Worm (Caenorhabditis elegans): ENCODE measurements around the gene ttbk-2.2.
"Not testable (repeated sequence)": the region's sequence is repeated elsewhere in the genome, so short reads cannot be mapped to it uniquely, and the experiment has no call there.

The ttbk-2.2 gene

DNA sequence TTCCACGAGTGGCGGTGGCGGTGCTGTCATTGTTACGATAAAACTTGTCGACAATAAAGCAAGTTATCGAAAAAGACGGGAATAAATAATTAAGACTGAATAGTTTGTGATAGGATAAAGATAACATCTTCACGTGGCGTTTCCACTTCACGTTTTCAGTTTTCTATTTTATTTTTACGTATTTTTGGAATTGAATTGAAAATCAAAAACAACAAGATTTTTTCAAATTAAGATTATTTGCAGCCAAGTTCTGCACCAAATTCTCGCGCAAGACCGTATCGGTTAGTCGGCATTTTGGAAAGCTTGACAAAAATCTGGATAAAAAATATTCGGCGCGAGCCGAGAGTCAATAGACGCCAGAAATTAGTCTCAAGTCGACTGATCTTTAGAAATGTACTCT, at the start of gene ttbk-2.2:
TSS of gene ttbk-2.2 (minus strand) at position 101 of the 400 bp plus-strand sequence.
- TF ChIP-seq aly-2 (tag; optimal IDR thresholded peaks at IDR 0.05); nhr-237 (tag; optimal IDR thresholded peaks at IDR 0.05); ama-1 (optimal IDR thresholded peaks at IDR 0.05): not testable (repeated sequence)

DNA sequence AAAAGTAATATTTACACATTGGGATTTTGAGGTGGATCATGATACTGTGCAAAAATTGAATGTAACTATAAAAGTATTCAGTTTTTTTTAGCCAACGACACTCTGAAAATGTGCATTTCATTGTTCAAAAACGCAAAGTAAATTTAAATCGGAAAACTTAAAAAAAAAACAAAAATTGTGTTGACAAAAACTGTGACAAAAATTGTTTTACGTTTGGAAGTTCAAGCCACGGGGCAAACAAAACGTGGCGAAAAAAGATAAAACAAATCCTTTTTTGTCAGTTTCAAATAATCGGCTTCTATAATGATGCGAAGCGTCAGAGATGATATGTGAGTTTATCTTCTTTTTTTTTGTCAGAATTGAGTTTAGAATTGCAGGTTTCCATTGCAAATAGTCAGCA, 44.7 kb upstream of the ttbk-2.2 start, which contains the start of gene AC7.3:
TSS of gene AC7.3 (plus strand) at position 301 of the 400 bp plus-strand sequence.
- TF ChIP-seq elt-3 (tag; optimal IDR thresholded peaks at IDR 0.05) (no peak), nhr-43 (tag; optimal IDR thresholded peaks at IDR 0.05; ENCODE audit: poor library complexity, severe bottlenecking) (no peak), egl-5 (tag; optimal IDR thresholded peaks at IDR 0.05) (no peak), pha-4 (tag; optimal IDR thresholded peaks at IDR 0.05) (no peak), tbx-2 (tag; optimal IDR thresholded peaks at IDR 0.05) (no peak), hmg-11 (tag; optimal IDR thresholded peaks at IDR 0.05) (no peak), elt-1 (tag; optimal IDR thresholded peaks at IDR 0.05) (no peak), eor-1 (tag; optimal IDR thresholded peaks at IDR 0.05) (no peak), unc-39 (tag; optimal IDR thresholded peaks at IDR 0.05) (no peak), fos-1 (tag; optimal IDR thresholded peaks at IDR 0.05) (no peak), mml-1 (tag; optimal IDR thresholded peaks at IDR 0.05) (no peak), ama-1 (optimal IDR thresholded peaks at IDR 0.05) (no peak), lsy-12 (tag; optimal IDR thresholded peaks at IDR 0.05) (no peak)

DNA sequence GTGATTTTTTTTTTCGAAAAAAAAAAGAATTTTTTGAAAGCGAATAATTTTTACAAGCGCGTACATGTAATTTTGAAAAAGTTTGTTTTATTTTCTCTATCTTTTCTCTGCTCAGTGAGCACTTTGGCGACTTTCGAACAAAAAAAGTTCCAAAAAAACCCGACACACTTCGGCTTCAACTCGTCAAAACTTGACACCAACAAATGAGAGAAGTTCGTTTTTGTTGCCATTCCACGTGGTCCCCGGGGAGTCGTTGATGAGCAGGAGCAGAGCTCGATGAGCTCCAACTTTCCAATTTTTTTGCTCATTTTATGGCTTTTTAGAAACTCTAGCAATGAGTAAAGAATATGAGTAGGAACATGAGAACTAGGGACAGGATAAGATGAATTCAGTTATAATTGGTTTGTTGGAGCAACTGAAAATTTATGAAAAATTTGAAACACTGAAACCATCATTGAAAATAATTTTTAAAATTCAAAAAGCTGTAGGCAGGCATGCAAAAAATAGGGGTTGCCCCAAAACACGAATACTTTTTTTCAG, 43.7 kb upstream of the ttbk-2.2 start:
- TF ChIP-seq lin-39 (tag; optimal IDR thresholded peaks at IDR 0.05) (peak; percentile 12), egl-5 (tag; optimal IDR thresholded peaks at IDR 0.05) (peak; percentile 28), pha-4 (tag; optimal IDR thresholded peaks at IDR 0.05) (no peak)

DNA sequence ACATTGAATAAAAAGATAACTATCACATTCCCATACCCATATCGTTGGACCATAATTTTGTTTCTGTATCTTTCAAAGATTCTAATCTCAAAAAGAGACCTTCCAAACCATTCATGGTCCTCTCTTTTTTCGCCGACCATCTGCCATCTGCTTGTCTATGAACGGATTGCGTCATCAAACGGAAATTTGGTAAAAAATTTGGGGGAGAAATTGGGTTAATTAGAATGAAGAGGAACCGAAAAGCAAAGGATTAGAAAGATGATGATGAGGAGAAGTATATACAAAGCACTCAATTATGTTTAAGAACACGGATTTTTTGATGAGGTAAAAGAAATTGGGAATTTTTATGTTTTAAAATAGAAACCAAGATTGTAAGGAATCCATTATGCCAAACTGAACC, 43.2 kb upstream of the ttbk-2.2 start:
- no peak for TF ChIP-seq nhr-237 (tag; optimal IDR thresholded peaks at IDR 0.05)
- no peak for TF ChIP-seq elt-2 (tag; optimal IDR thresholded peaks at IDR 0.05)
- TF ChIP-seq nfya-1 (tag; optimal IDR thresholded peaks at IDR 0.05; ENCODE audit: insufficient read depth), result no peak
- TF ChIP-seq nhr-67 (tag; optimal IDR thresholded peaks at IDR 0.05), result no peak
- no peak for TF ChIP-seq nhr-77 (tag; optimal IDR thresholded peaks at IDR 0.05)
- TF ChIP-seq zag-1 (tag; optimal IDR thresholded peaks at IDR 0.05), result no peak
- no peak for TF ChIP-seq ceh-9 (tag; optimal IDR thresholded peaks at IDR 0.05)
- no peak for TF ChIP-seq lin-39 (tag; optimal IDR thresholded peaks at IDR 0.05)
- no peak for TF ChIP-seq fos-1 (tag; optimal IDR thresholded peaks at IDR 0.05)
- no peak for TF ChIP-seq unc-62 (GFP tag; optimal IDR thresholded peaks at IDR 0.05)
- TF ChIP-seq ceh-28 (tag; optimal IDR thresholded peaks at IDR 0.05), result no peak
- TF ChIP-seq ztf-4 (tag; optimal IDR thresholded peaks at IDR 0.05), result no peak
- TF ChIP-seq nhr-11 (tag; optimal IDR thresholded peaks at IDR 0.05), result no peak

DNA sequence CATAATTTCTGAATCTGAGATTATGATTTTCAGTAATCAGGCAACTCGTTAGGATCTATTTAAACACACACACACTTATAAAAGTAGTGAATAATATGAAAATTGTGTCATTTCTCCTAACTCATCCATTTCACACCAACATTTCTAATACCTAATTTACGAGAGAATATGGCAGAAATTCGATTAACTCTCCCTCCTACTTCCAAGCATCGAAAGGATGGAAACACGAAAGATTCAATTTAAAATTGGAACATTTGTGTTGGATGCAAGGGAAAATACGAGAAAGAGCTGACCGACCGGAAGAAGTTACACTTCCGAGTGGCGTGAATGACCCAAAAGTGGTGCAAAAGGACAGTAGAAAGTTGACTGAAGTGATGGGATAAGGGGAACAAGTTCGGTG, 42.2 kb upstream of the ttbk-2.2 start:
- TF ChIP-seq lin-39 (tag; optimal IDR thresholded peaks at IDR 0.05), result no peak
- no peak for TF ChIP-seq ceh-9 (tag; optimal IDR thresholded peaks at IDR 0.05)
- TF ChIP-seq egl-27 (tag; optimal IDR thresholded peaks at IDR 0.05), result no peak
- TF ChIP-seq nhr-25 (tag; optimal IDR thresholded peaks at IDR 0.05), result no peak

DNA sequence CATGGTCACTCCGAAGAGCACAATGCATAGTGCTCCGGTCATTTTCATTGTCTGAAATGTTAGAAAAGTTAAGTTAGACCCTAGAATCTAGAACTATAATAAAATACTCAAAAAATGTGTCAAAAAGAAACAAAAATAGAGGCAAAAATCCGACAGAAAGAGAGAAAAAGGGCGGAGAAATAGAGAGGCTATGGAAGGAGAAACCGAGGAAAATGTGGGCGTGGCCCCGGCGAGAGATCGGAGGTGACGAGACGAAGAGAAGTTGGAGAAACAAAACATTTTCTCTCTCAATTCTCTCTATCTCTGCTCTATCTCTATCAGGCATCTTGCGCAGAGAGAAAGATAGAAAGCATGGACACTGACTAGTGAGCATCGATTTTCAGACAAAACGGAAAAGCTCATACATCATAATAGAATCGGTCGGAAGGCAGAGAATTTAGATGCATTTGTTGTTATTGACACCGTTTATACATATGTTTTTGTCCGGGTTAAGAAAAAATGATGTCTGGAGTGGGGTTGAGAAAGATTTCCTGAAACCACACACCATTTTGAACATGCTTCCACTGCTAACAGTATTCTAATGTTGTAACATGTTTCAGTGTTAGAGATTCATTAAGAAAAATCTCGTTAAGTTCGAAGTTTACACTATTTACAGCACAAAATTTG, 36.6 kb upstream of the ttbk-2.2 start, which contains the start of gene C02B10.3:
TSS of gene C02B10.3 (minus strand) at position 51 of the 666 bp plus-strand sequence.
- TF ChIP-seq nfya-1 (tag; optimal IDR thresholded peaks at IDR 0.05; ENCODE audit: insufficient read depth) (peak; percentile 72), lin-39 (tag; optimal IDR thresholded peaks at IDR 0.05) (peak; percentile 42), nhr-23 (tag; optimal IDR thresholded peaks at IDR 0.05) (no peak), elt-2 (tag; optimal IDR thresholded peaks at IDR 0.05) (no peak), fkh-10 (GFP tag; optimal IDR thresholded peaks at IDR 0.05) (peak; percentile 67), pha-4 (tag; optimal IDR thresholded peaks at IDR 0.05) (peak; percentile 22), mdl-1 (tag; optimal IDR thresholded peaks at IDR 0.05) (no peak), hmg-11 (tag; optimal IDR thresholded peaks at IDR 0.05) (peak; percentile 76), nhr-76 (tag; optimal IDR thresholded peaks at IDR 0.05) (no peak)

Measured in whole organism, L3 larva.